Fruit fly (Drosophila melanogaster) whole organism, prepupa: ENCODE data around the gene TP53INP.

Source experiments
- Blimp-1 ChIP-seq: fragments of 200-800 bp; sonication (Bioruptor generic); optimal IDR thresholded peaks from 3 replicates; lab custom pipeline; 2017; ENCODE audit warnings: missing biosample characterization, missing genetic modification characterization, mild to moderate bottlenecking, moderate library complexity, missing genetic modification reagents
- CG10631 ChIP-seq: fragments of 200-800 bp; sonication (Bioruptor generic); optimal IDR thresholded peaks from 2 replicates; lab custom pipeline; 2016; ENCODE audit warnings: missing biosample characterization, missing genetic modification characterization
- CG10669 ChIP-seq: fragments of 200-800 bp; sonication (Bioruptor generic); optimal IDR thresholded peaks from 3 replicates; lab custom pipeline; 2018; ENCODE audit warnings: missing biosample characterization, mild to moderate bottlenecking, missing genetic modification characterization, moderate library complexity
- CG11294 ChIP-seq: fragments of 200-800 bp; sonication (Bioruptor generic); IDR thresholded peaks from 2 replicates; pipeline ENCODE4 v1.3.6; 2022; ENCODE audit warnings: missing biosample characterization, missing genetic modification characterization
- CG15336 ChIP-seq: fragments of 200-800 bp; sonication (Bioruptor generic); IDR thresholded peaks from 2 replicates; pipeline ENCODE4 v1.3.6; 2022; ENCODE audit warnings: missing biosample characterization, missing genetic modification characterization
- CG1621 ChIP-seq: fragments of 200-800 bp; sonication (Bioruptor generic); optimal IDR thresholded peaks from 3 replicates; lab custom pipeline; 2018; ENCODE audit warnings: missing biosample characterization, mild to moderate bottlenecking, missing genetic modification characterization
- CG16779 ChIP-seq: fragments of 200-800 bp; sonication (Bioruptor generic); optimal IDR thresholded peaks from 3 replicates; lab custom pipeline; 2017; ENCODE audit warnings: missing biosample characterization, mild to moderate bottlenecking, missing genetic modification characterization
- CG3032 ChIP-seq: fragments of 200-800 bp; optimal IDR thresholded peaks from 2 replicates; lab custom pipeline; 2019; ENCODE audit warnings: missing biosample characterization, mild to moderate bottlenecking, missing genetic modification characterization, moderate library complexity
- CG31627 ChIP-seq: fragments of 200-800 bp; sonication (Bioruptor generic); optimal IDR thresholded peaks from 3 replicates; lab custom pipeline; 2016; ENCODE audit warnings: missing biosample characterization, missing genetic modification characterization
- CG32006 ChIP-seq: fragments of 200-800 bp; sonication (Bioruptor generic); optimal IDR thresholded peaks from 3 replicates; lab custom pipeline; 2017; ENCODE audit warnings: missing biosample characterization, mild to moderate bottlenecking, missing genetic modification characterization
- CG34406 ChIP-seq: fragments of 200-800 bp; sonication (Bioruptor generic); optimal IDR thresholded peaks from 3 replicates; lab custom pipeline; 2016; ENCODE audit warnings: missing biosample characterization, missing genetic modification characterization
- CG3919 ChIP-seq: fragments of 200-800 bp; sonication (Bioruptor generic); optimal IDR thresholded peaks from 3 replicates; lab custom pipeline; 2016; ENCODE audit warnings: missing biosample characterization, missing genetic modification characterization
- CG4318 ChIP-seq: fragments of 200-800 bp; sonication (Bioruptor generic); optimal IDR thresholded peaks from 3 replicates; lab custom pipeline; 2017; ENCODE audit warnings: missing biosample characterization, mild to moderate bottlenecking, missing genetic modification characterization
- CG6163 ChIP-seq: fragments of 200-800 bp; sonication (Bioruptor generic); IDR thresholded peaks from 3 replicates; pipeline ENCODE4 v1.3.6; 2022; ENCODE audit warnings: missing biosample characterization, missing genetic modification characterization
- CG6276 ChIP-seq: fragments of 200-800 bp; sonication (Bioruptor generic); optimal IDR thresholded peaks from 2 replicates; lab custom pipeline; 2017; ENCODE audit warnings: missing biosample characterization, mild to moderate bottlenecking, missing genetic modification characterization
- CG6792 ChIP-seq: fragments of 200-800 bp; sonication (Bioruptor generic); optimal IDR thresholded peaks from 3 replicates; lab custom pipeline; 2016; ENCODE audit warnings: missing biosample characterization, missing genetic modification characterization
- CG6808 ChIP-seq: fragments of 200-800 bp; sonication (Bioruptor generic); optimal IDR thresholded peaks from 3 replicates; lab custom pipeline; 2017; ENCODE audit warnings: missing biosample characterization, missing genetic modification characterization, mild to moderate bottlenecking, moderate library complexity, missing genetic modification reagents
- CG6854 ChIP-seq: fragments of 200-800 bp; sonication (Bioruptor generic); optimal IDR thresholded peaks from 2 replicates; lab custom pipeline; 2017; ENCODE audit warnings: missing biosample characterization, mild to moderate bottlenecking, missing genetic modification characterization
- CG7368 ChIP-seq: fragments of 200-800 bp; sonication (Bioruptor generic); optimal IDR thresholded peaks from 3 replicates; lab custom pipeline; 2016; ENCODE audit warnings: missing biosample characterization, missing genetic modification characterization
- CG8119 ChIP-seq: fragments of 200-800 bp; sonication (Bioruptor generic); IDR thresholded peaks from 3 replicates; pipeline ENCODE4 v1.3.6; 2022; ENCODE audit warnings: missing biosample characterization, missing genetic modification characterization
- CG8319 ChIP-seq: fragments of 200-800 bp; sonication (Bioruptor generic); optimal IDR thresholded peaks from 3 replicates; lab custom pipeline; 2016; ENCODE audit warnings: missing biosample characterization, missing genetic modification characterization
- CG8632 ChIP-seq: fragments of 200-800 bp; sonication (Bioruptor generic); optimal IDR thresholded peaks from 3 replicates; lab custom pipeline; 2016; ENCODE audit warnings: missing biosample characterization, missing genetic modification characterization
- Eip75B ChIP-seq: fragments of 200-800 bp; sonication (Bioruptor generic); optimal IDR thresholded peaks from 3 replicates; lab custom pipeline; 2016; ENCODE audit warnings: missing biosample characterization, missing genetic modification characterization
- Eip78C ChIP-seq: fragments of 200-800 bp; sonication (Bioruptor generic); peaks from one replicate; lab custom pipeline; 2016; ENCODE audit warnings: missing biosample characterization, missing genetic modification characterization
- Eip93F ChIP-seq: fragments of 200-800 bp; sonication (Bioruptor generic); optimal IDR thresholded peaks from 2 replicates; lab custom pipeline; 2016; ENCODE audit warnings: missing biosample characterization, mild to moderate bottlenecking, missing genetic modification characterization
- Ets21C ChIP-seq: fragments of 200-800 bp; sonication (Bioruptor generic); optimal IDR thresholded peaks from 3 replicates; lab custom pipeline; 2016; ENCODE audit warnings: missing biosample characterization, missing genetic modification characterization
- Ets96B ChIP-seq: fragments of 200-800 bp; optimal IDR thresholded peaks from 2 replicates; lab custom pipeline; 2019; ENCODE audit warnings: missing biosample characterization, mild to moderate bottlenecking, missing genetic modification characterization, moderate library complexity
- Gug ChIP-seq: fragments of 200-800 bp; sonication (Bioruptor generic); IDR thresholded peaks from 2 replicates; pipeline ENCODE4 v1.3.6; 2022; ENCODE audit warnings: missing biosample characterization, missing genetic modification characterization
- Hr38 ChIP-seq: sonication (Bioruptor generic); optimal IDR thresholded peaks from 2 replicates; lab custom pipeline; 2016; ENCODE audit warnings: missing biosample characterization, missing genetic modification characterization
- Hr39 ChIP-seq: fragments of 200-800 bp; sonication (Bioruptor generic); optimal IDR thresholded peaks from 2 replicates; lab custom pipeline; 2016; ENCODE audit warnings: missing biosample characterization, missing genetic modification characterization
- Hr4 ChIP-seq: fragments of 200-800 bp; sonication (Bioruptor generic); optimal IDR thresholded peaks from 3 replicates; lab custom pipeline; 2016; ENCODE audit warnings: missing biosample characterization, missing genetic modification characterization
- Lpt ChIP-seq: fragments of 200-800 bp; sonication (Bioruptor generic); optimal IDR thresholded peaks from 3 replicates; lab custom pipeline; 2016; ENCODE audit warnings: missing biosample characterization, missing genetic modification characterization
- OdsH ChIP-seq: fragments of 200-800 bp; sonication (Bioruptor generic); optimal IDR thresholded peaks from 3 replicates; lab custom pipeline; 2016; ENCODE audit warnings: missing biosample characterization, missing genetic modification characterization
- Smox ChIP-seq: fragments of 200-800 bp; sonication (Bioruptor generic); optimal IDR thresholded peaks from 3 replicates; lab custom pipeline; 2016; ENCODE audit warnings: missing biosample characterization, missing genetic modification characterization
- Sox102F ChIP-seq: fragments of 200-800 bp; sonication (Bioruptor generic); optimal IDR thresholded peaks from 2 replicates; lab custom pipeline; 2016; ENCODE audit warnings: missing biosample characterization, mild to moderate bottlenecking, missing genetic modification characterization
- Sox14 ChIP-seq: fragments of 200-800 bp; sonication (Bioruptor generic); optimal IDR thresholded peaks from 3 replicates; lab custom pipeline; 2016; ENCODE audit warnings: missing biosample characterization, missing genetic modification characterization
- Sox15 ChIP-seq: fragments of 200-800 bp; sonication (Bioruptor generic); optimal IDR thresholded peaks from 3 replicates; lab custom pipeline; 2016; ENCODE audit warnings: missing biosample characterization, missing genetic modification characterization
- cyc ChIP-seq: fragments of 200-800 bp; sonication (Bioruptor generic); optimal IDR thresholded peaks from 3 replicates; lab custom pipeline; 2016; ENCODE audit warnings: missing biosample characterization, missing genetic modification characterization
- dac ChIP-seq: fragments of 200-800 bp; sonication (Bioruptor generic); optimal IDR thresholded peaks from 2 replicates; lab custom pipeline; 2017; ENCODE audit warnings: missing biosample characterization, mild to moderate bottlenecking, missing genetic modification characterization
- dsx ChIP-seq: fragments of 200-800 bp; optimal IDR thresholded peaks from 3 replicates; lab custom pipeline; 2019; ENCODE audit warnings: missing biosample characterization, mild to moderate bottlenecking, missing genetic modification characterization, moderate library complexity; ENCODE audit not compliant: poor library complexity, severe bottlenecking
- eg ChIP-seq: fragments of 200-800 bp; sonication (Bioruptor generic); IDR thresholded peaks from 3 replicates; pipeline ENCODE4 v1.3.6; 2022; ENCODE audit warnings: missing biosample characterization, missing genetic modification characterization
- esn ChIP-seq: fragments of 200-800 bp; sonication (Bioruptor generic); optimal IDR thresholded peaks from 2 replicates; lab custom pipeline; 2016; ENCODE audit warnings: missing biosample characterization, mild to moderate bottlenecking, missing genetic modification characterization, moderate library complexity
- fd59A ChIP-seq: fragments of 200-800 bp; sonication (Bioruptor generic); optimal IDR thresholded peaks from 2 replicates; lab custom pipeline; 2017; ENCODE audit warnings: missing biosample characterization, mild to moderate bottlenecking, missing genetic modification characterization, missing genetic modification reagents
- fd85E ChIP-seq: fragments of 200-800 bp; sonication (Bioruptor generic); optimal IDR thresholded peaks from 3 replicates; lab custom pipeline; 2016; ENCODE audit warnings: missing biosample characterization, missing genetic modification characterization
- fkh ChIP-seq: fragments of 200-800 bp; sonication (Bioruptor generic); optimal IDR thresholded peaks from 3 replicates; lab custom pipeline; 2017; ENCODE audit warnings: missing biosample characterization, mild to moderate bottlenecking, missing genetic modification characterization, moderate library complexity
- lz ChIP-seq: fragments of 200-800 bp; sonication (Bioruptor generic); optimal IDR thresholded peaks from 3 replicates; lab custom pipeline; 2016; ENCODE audit warnings: missing biosample characterization, missing genetic modification characterization
- net ChIP-seq: fragments of 200-800 bp; sonication (Bioruptor generic); optimal IDR thresholded peaks from 3 replicates; lab custom pipeline; 2016; ENCODE audit warnings: missing biosample characterization, missing genetic modification characterization
- salr ChIP-seq, 2 experiments: fragments of 200-800 bp; sonication (Bioruptor generic); optimal IDR thresholded peaks; 3 replicates each; lab custom pipeline; 2016 to 2018; ENCODE audit warnings: missing biosample characterization in 2 of 2, missing genetic modification characterization in 2 of 2, mild to moderate bottlenecking in 1 of 2
- spab ChIP-seq: fragments of 200-800 bp; sonication (Bioruptor generic); optimal IDR thresholded peaks from 2 replicates; lab custom pipeline; 2017; ENCODE audit warnings: missing biosample characterization, mild to moderate bottlenecking, missing genetic modification characterization, missing genetic modification reagents
- ss ChIP-seq, 2 experiments: fragments of 200-800 bp; sonication (Bioruptor generic); optimal IDR thresholded peaks; 2 replicates in 1 of 2; 3 replicates in 1 of 2; lab custom pipeline; 2017 to 2018; ENCODE audit warnings: mild to moderate bottlenecking in 2 of 2, missing biosample characterization in 2 of 2, missing genetic modification characterization in 2 of 2, moderate library complexity in 1 of 2
- svp ChIP-seq: fragments of 200-800 bp; sonication (Bioruptor generic); peaks from one replicate; lab custom pipeline; 2016; ENCODE audit warnings: missing biosample characterization, missing genetic modification characterization
- topi ChIP-seq: fragments of 200-800 bp; sonication (Bioruptor generic); optimal IDR thresholded peaks from 3 replicates; lab custom pipeline; 2016; ENCODE audit warnings: missing biosample characterization, missing genetic modification characterization
- vri ChIP-seq: fragments of 200-800 bp; sonication (Bioruptor generic); optimal IDR thresholded peaks from 3 replicates; lab custom pipeline; 2016; ENCODE audit warnings: missing biosample characterization, mild to moderate bottlenecking, missing genetic modification characterization

Gene TP53INP

dm6 chr3L:4392851-4393250 is 13.9 kb upstream of the TP53INP start:
- no peak for TF ChIP-seq Sox102F (GFP tag; lab: Kevin White, UChicago)
- TF ChIP-seq Ets21C (GFP tag; lab: Kevin White, UChicago), result no peak
- TF ChIP-seq CG6854 (GFP tag; lab: Kevin White, UChicago), result no peak
- peak; percentile 78 for TF ChIP-seq CG6276 (GFP tag; lab: Kevin White, UChicago)
- TF ChIP-seq spab (GFP tag; lab: Kevin White, UChicago), result no peak
- TF ChIP-seq Sox14 (GFP tag; lab: Kevin White, UChicago), result no peak
- TF ChIP-seq Blimp-1, result no peak
- no peak for TF ChIP-seq vri
- peak; percentile 65; the same call in 1 of the 2 replicates for TF ChIP-seq Gug (GFP tag; lab: Robert Waterston, UW)
- TF ChIP-seq Hr38 (GFP tag; lab: Kevin White, UChicago), result no peak
- no peak for TF ChIP-seq CG8319 (GFP tag; lab: Kevin White, UChicago)
- no peak for TF ChIP-seq CG3032
- no peak for TF ChIP-seq Eip93F (GFP tag; lab: Kevin White, UChicago)
- no peak for TF ChIP-seq CG6792 (GFP tag; lab: Kevin White, UChicago)
- TF ChIP-seq CG15336 (GFP tag; lab: Robert Waterston, UW), result peak; percentile 80
- TF ChIP-seq svp (GFP tag; lab: Kevin White, UChicago), result no peak
- no peak for TF ChIP-seq Sox15 (GFP tag; lab: Kevin White, UChicago)
- no peak for TF ChIP-seq CG16779 (tag; lab: Kevin White, UChicago)
- no peak for TF ChIP-seq CG34406 (GFP tag; lab: Kevin White, UChicago)
- TF ChIP-seq dac, result peak; percentile 37
- TF ChIP-seq Eip78C (GFP tag; lab: Kevin White, UChicago), result peak; percentile 68
- no peak for TF ChIP-seq salr (GFP tag; optimal IDR thresholded peaks at IDR 0.05; lab: Kevin White, UChicago)
- TF ChIP-seq CG8119 (GFP tag; lab: Robert Waterston, UW), result peak; percentile 68
- peak; percentile 73 for TF ChIP-seq CG6163
- TF ChIP-seq CG3919 (GFP tag; lab: Kevin White, UChicago), result peak; percentile 34
- no peak for TF ChIP-seq fkh
- TF ChIP-seq Lpt, result no peak
- peak; percentile 63; the same call in 1 of the 2 replicates for TF ChIP-seq CG11294
- TF ChIP-seq CG10631 (GFP tag; lab: Kevin White, UChicago), result no peak
- TF ChIP-seq Eip75B (GFP tag; lab: Kevin White, UChicago), result no peak
- no peak for TF ChIP-seq esn
- TF ChIP-seq topi, result no peak
- peak; percentile 6 for TF ChIP-seq OdsH
- TF ChIP-seq fd59A, result no peak
- no peak for TF ChIP-seq CG31627 (GFP tag; lab: Kevin White, UChicago)
- TF ChIP-seq CG6808 (GFP tag; lab: Kevin White, UChicago), result no peak
- no peak for TF ChIP-seq CG7368 (GFP tag; lab: Kevin White, UChicago)
- no peak for TF ChIP-seq CG10669 (GFP tag; lab: Kevin White, UChicago)
- no peak for TF ChIP-seq Smox (GFP tag; lab: Kevin White, UChicago)
- TF ChIP-seq eg (GFP tag; lab: Robert Waterston, UW), result peak; percentile 89
- no peak for TF ChIP-seq lz (GFP tag; lab: Kevin White, UChicago)
- no peak for TF ChIP-seq ss (GFP tag; optimal IDR thresholded peaks at IDR 0.05; lab: Kevin White, UChicago)
- TF ChIP-seq CG32006 (GFP tag; lab: Kevin White, UChicago), result peak; percentile 60
- TF ChIP-seq net (GFP tag; lab: Kevin White, UChicago), result peak; percentile 18
- TF ChIP-seq CG8632 (GFP tag; lab: Kevin White, UChicago), result no peak
- TF ChIP-seq Hr4, result peak; percentile 70
- no peak for TF ChIP-seq CG1621 (tag; lab: Kevin White, UChicago)
- no peak for TF ChIP-seq Ets96B (tag; lab: Kevin White, UChicago)
- no peak for TF ChIP-seq dsx
- TF ChIP-seq CG4318 (GFP tag; lab: Kevin White, UChicago), result peak; percentile 15
- TF ChIP-seq fd85E (GFP tag; lab: Kevin White, UChicago), result no peak
- no peak for TF ChIP-seq cyc (GFP tag; lab: Kevin White, UChicago)
- no peak for TF ChIP-seq Hr39
